Worm (Caenorhabditis elegans): ENCODE measurements around the gene latd-1.

- no peak for TF ChIP-seq nhr-12 (tag; optimal IDR thresholded peaks at IDR 0.05)
- TF ChIP-seq nhr-11 (tag; optimal IDR thresholded peaks at IDR 0.05), result no peak
- no peak for TF ChIP-seq blmp-1 (tag; optimal IDR thresholded peaks at IDR 0.05; ENCODE audit: insufficient read depth)
- TF ChIP-seq C34F6.9 (tag; optimal IDR thresholded peaks at IDR 0.05), result no peak
- TF ChIP-seq lin-13 (GFP tag; optimal IDR thresholded peaks at IDR 0.05), result no peak
- no peak for TF ChIP-seq zag-1 (tag; optimal IDR thresholded peaks at IDR 0.05)
- no peak for TF ChIP-seq mdl-1 (tag; optimal IDR thresholded peaks at IDR 0.05)
- TF ChIP-seq nhr-10 (tag; optimal IDR thresholded peaks at IDR 0.05), result no peak
- TF ChIP-seq nhr-77 (tag; optimal IDR thresholded peaks at IDR 0.05), result no peak
- TF ChIP-seq lin-39 (tag; optimal IDR thresholded peaks at IDR 0.05), result no peak
- no peak for TF ChIP-seq alr-1 (tag; optimal IDR thresholded peaks at IDR 0.05)
- no peak for TF ChIP-seq nhr-21 (tag; optimal IDR thresholded peaks at IDR 0.05)
Measured at ce11 chrX:7932453-7932852, 34.9 kb upstream of the latd-1 start.
